Worm (Caenorhabditis elegans): ENCODE results near the gene scl-20.

The scl-20 gene

DNA sequence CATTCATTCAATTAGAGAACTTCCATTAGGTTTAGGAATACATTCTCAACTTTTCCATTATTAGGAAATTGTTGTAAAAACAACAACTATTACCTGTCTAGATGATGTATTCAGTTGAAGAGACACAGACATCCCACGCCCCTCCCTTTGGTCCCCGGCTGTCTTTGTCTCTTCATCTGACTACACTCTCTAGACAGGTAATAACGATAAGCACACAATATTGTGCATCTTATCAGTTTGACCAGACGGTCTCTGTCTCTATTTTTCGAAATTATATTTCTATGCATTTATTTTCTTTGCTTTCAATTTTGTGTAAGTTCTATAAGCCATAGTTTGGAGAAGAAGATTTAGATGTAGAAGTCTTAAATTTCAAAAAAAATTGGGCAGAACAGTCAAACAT is 33.0 kb downstream of the scl-20 start, which contains the start of gene Y69H2.9:
TSS of gene Y69H2.9 (plus strand) at position 233 of the 400 bp plus-strand sequence.
- TF ChIP-seq alr-1 (tag; optimal IDR thresholded peaks at IDR 0.05; ENCODE audit: borderline replicate concordance) (no peak), lsy-2 (tag; optimal IDR thresholded peaks at IDR 0.05) (no peak), unc-98 (GFP tag; IDR thresholded peaks at IDR 0.05) (no peak), elt-2 (tag; optimal IDR thresholded peaks at IDR 0.05) (peak; percentile 81), lin-35 (GFP tag; optimal IDR thresholded peaks at IDR 0.05) (peak in 1 of 2 experiments; percentile 6), pqm-1 (tag; optimal IDR thresholded peaks at IDR 0.05) (peak; percentile 4), fkh-4 (tag; optimal IDR thresholded peaks at IDR 0.05; ENCODE audit: borderline replicate concordance) (no peak)

DNA sequence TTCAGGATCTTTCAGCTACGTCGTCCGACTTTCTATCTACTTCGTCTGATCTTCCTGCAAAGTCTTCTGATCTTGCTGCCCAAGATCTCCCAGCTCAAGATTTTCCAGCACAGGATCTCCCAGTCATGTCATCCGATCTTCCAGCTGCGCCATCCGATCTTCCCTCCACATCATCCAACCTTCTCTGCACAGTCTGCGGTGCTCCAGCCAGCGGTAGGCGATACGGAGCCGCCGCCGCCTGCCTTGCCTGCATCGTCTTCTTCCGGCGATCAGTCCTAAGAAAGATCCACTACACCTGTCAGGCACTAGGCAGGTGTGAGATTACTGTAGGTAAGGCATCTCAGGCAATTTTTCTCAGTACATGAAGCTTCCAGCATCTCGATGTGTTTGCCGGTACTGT is 35.0 kb downstream of the scl-20 start, which contains the start of gene nhr-241:
TSS of gene nhr-241 (plus strand) at position 126 of the 400 bp plus-strand sequence.
- TF ChIP-seq unc-62 (GFP tag; optimal IDR thresholded peaks at IDR 0.05) = no peak
- no peak for TF ChIP-seq unc-86 (tag; optimal IDR thresholded peaks at IDR 0.05)

DNA sequence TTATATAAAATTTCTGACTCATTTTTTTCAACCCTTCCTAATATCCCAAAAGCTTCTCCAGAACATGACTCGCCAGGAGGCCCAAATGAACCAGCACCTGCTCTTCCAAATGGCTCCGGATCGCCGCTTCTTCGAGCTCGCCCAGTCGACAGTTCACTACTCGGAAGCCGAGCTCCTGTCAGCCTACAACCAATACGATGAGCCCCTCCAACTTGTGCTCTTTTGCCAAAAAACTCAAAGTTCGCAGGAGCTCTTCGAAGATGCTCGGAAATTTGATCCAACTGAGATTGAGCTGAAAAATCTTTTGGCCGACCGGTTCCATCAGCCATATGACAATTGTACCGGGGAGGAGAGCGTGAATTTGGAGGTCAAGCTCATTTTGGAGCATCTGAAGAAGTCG is 38.8 kb downstream of the scl-20 start:
- TF ChIP-seq lin-13 (GFP tag; optimal IDR thresholded peaks at IDR 0.05) = no peak
- no peak for TF ChIP-seq mdl-1 (tag; optimal IDR thresholded peaks at IDR 0.05)
- no peak for TF ChIP-seq lir-3 (tag; optimal IDR thresholded peaks at IDR 0.05; ENCODE audit: poor library complexity)
- TF ChIP-seq zip-4 (GFP tag; optimal IDR thresholded peaks at IDR 0.05) = no peak
- no peak for TF ChIP-seq ama-1 (optimal IDR thresholded peaks at IDR 0.05)
- no peak for TF ChIP-seq tbx-2 (tag; optimal IDR thresholded peaks at IDR 0.05)
- no peak for TF ChIP-seq fos-1 (tag; optimal IDR thresholded peaks at IDR 0.05)
- no peak for TF ChIP-seq pag-3 (tag; optimal IDR thresholded peaks at IDR 0.05; ENCODE audit: borderline replicate concordance, insufficient read depth)

DNA sequence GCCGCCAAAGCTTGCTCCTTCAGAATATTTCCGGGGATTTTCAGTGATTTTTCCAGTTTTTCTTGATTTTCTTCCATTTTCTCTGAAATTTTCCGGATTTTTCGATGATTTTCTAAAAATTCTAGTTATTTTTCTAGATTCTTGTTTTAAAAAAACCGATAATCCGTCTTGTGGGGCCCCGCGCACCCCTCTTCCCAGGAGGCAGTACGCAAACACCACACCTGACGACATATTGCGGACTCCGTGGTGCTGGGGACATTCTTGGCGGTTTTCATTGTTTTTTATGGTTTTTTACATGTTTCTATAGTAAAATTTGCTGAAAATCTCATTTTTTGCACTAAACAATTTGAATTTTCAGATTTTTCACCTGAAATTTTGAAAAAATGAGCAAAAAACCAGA is 44.6 kb downstream of the scl-20 start, which contains the start of the genes ubc-19 and Y69H2.7:
TSS of gene ubc-19 (minus strand) at position 82 of the 400 bp plus-strand sequence.
TSS of gene Y69H2.7 (plus strand) at position 309 of the 400 bp plus-strand sequence.
- TF ChIP-seq nhr-90 (tag; optimal IDR thresholded peaks at IDR 0.05; ENCODE audit: poor library complexity) = no peak
- TF ChIP-seq xbp-1 (tag; optimal IDR thresholded peaks at IDR 0.05) = peak; percentile 22
- TF ChIP-seq fos-1 (tag; optimal IDR thresholded peaks at IDR 0.05) = no peak
- no peak for TF ChIP-seq unc-130 (tag; optimal IDR thresholded peaks at IDR 0.05)
- TF ChIP-seq lin-35 (GFP tag; optimal IDR thresholded peaks at IDR 0.05) = peak in 1 of 2 experiments; percentile 46
- TF ChIP-seq nhr-47 (tag; optimal IDR thresholded peaks at IDR 0.05) = peak; percentile 21
- TF ChIP-seq dpl-1 (GFP tag; optimal IDR thresholded peaks at IDR 0.05) = peak; percentile 3 to 59 (median 43)
- peak; percentile 3 to 48 for TF ChIP-seq efl-1 (optimal IDR thresholded peaks at IDR 0.05)
- peak; percentile 51 to 95 for TF ChIP-seq efl-1 (GFP tag; optimal IDR thresholded peaks at IDR 0.05 in 1 of 2)
- TF ChIP-seq swsn-7 (tag; optimal IDR thresholded peaks at IDR 0.05) = peak; percentile 45
- TF ChIP-seq hpl-2 (GFP tag; optimal IDR thresholded peaks at IDR 0.05) = no peak
- TF ChIP-seq snpc-4 (tag; optimal IDR thresholded peaks at IDR 0.05) = peak; percentile 44
- peak; percentile 66 for TF ChIP-seq mep-1 (tag; optimal IDR thresholded peaks at IDR 0.05)
- no peak for TF ChIP-seq sptf-1 (tag; optimal IDR thresholded peaks at IDR 0.05)
- TF ChIP-seq nhr-12 (tag; optimal IDR thresholded peaks at IDR 0.05) = no peak
- no peak for TF ChIP-seq tlp-1 (tag; optimal IDR thresholded peaks at IDR 0.05)
- no peak for TF ChIP-seq zag-1 (tag; optimal IDR thresholded peaks at IDR 0.05)
- TF ChIP-seq lsy-2 (tag; optimal IDR thresholded peaks at IDR 0.05) = peak; percentile 57 to 59
- TF ChIP-seq isw-1 (GFP tag; IDR thresholded peaks at IDR 0.05) = peak; percentile 7; the same call in 1 of the 2 replicates
- no peak for TF ChIP-seq aly-2 (tag; optimal IDR thresholded peaks at IDR 0.05)
- TF ChIP-seq lir-3 (tag; optimal IDR thresholded peaks at IDR 0.05; ENCODE audit: poor library complexity) = no peak
- peak; percentile 58 for TF ChIP-seq snu-23 (GFP tag; optimal IDR thresholded peaks at IDR 0.05)
- TF ChIP-seq dsc-1 (tag; optimal IDR thresholded peaks at IDR 0.05) = peak; percentile 2
- TF ChIP-seq nhr-28 (tag; optimal IDR thresholded peaks at IDR 0.05) = no peak
- TF ChIP-seq nhr-19 (GFP tag; conservative IDR thresholded peaks at IDR 0.05) = peak; percentile 45
- no peak for TF ChIP-seq egl-27 (tag; optimal IDR thresholded peaks at IDR 0.05)
- TF ChIP-seq mef-2 (tag; optimal IDR thresholded peaks at IDR 0.05) = no peak
- peak; percentile 92 for TF ChIP-seq F16B12.6 (tag; optimal IDR thresholded peaks at IDR 0.05)
- no peak for TF ChIP-seq rnt-1 (tag; optimal IDR thresholded peaks at IDR 0.05)
- TF ChIP-seq fkh-8 (tag; optimal IDR thresholded peaks at IDR 0.05) = peak; percentile 20
- TF ChIP-seq C16A3.4 (tag; optimal IDR thresholded peaks at IDR 0.05) = no peak
- TF ChIP-seq ceh-82 (tag; optimal IDR thresholded peaks at IDR 0.05) = peak in 2 of 3 experiments; percentile 33 to 41

All from whole organism, L1 larva.